Worm (Caenorhabditis elegans) whole organism, early embryonic: ENCODE measurements around the gene unc-6.

Experiments
- aly-1 ChIP-seq: sonication (generic microtip); optimal IDR thresholded peaks from 2 replicates; lab custom pipeline; 2016; ENCODE audit warnings: missing genetic modification characterization, missing compliant biosample characterization
- ama-1 ChIP-seq: fragments of 150-350 bp; optimal IDR thresholded peaks from 2 replicates; lab custom pipeline; 2014
- ets-7 ChIP-seq: sonication (generic microtip); optimal IDR thresholded peaks from 2 replicates; lab custom pipeline; 2016; ENCODE audit warnings: missing genotype, missing genetic modification characterization, missing compliant biosample characterization
- hmbx-1 ChIP-seq: sonication (generic microtip); optimal IDR thresholded peaks from 2 replicates; lab custom pipeline; 2016; ENCODE audit warnings: mild to moderate bottlenecking, missing genetic modification characterization, missing compliant biosample characterization
- hnd-1 ChIP-seq: sonication (generic microtip); optimal IDR thresholded peaks from 2 replicates; lab custom pipeline; 2016; ENCODE audit warnings: missing genetic modification characterization, missing compliant biosample characterization
- pes-1 ChIP-seq: fragments of 200-800 bp; sonication (Bioruptor generic); IDR thresholded peaks from 2 replicates; pipeline ENCODE4 v1.3.6; 2022; ENCODE audit warnings: missing genetic modification reagents, missing genetic modification characterization, missing compliant biosample characterization
- scrt-1 ChIP-seq: fragments of 200-800 bp; sonication (Bioruptor generic); IDR thresholded peaks from 2 replicates; pipeline ENCODE4 v1.3.6; 2022; ENCODE audit warnings: missing genetic modification characterization, missing compliant biosample characterization
- tra-4 ChIP-seq: sonication (generic microtip); optimal IDR thresholded peaks from 2 replicates; lab custom pipeline; 2017; ENCODE audit warnings: missing genetic modification characterization, missing compliant biosample characterization

DNA sequence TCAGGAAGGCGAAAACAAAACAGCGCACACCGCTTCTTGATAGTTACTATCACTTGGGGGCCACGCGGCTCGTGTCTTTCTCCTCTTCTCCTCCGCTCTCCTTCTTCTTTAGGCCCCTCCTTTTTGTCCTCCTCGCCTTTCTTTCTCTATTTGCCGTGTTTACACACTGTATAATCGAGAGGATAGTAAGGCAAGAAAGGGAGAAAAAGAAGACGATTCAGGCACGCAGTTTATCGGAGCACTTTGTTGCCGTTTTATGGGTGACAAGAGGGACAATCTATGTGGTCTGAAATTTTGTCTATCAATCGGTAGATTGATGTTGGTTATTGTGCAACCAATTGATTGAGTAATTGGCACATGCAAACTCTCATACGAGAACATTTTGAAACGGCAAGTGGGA is 42.7 kb downstream of the unc-6 start, which contains the start of gene F14B8.6:
- TF ChIP-seq scrt-1 (GFP tag; lab: Robert Waterston, UW): no peak
- TF ChIP-seq tra-4 (tag; lab: Kevin White, UChicago): no peak
- no peak for TF ChIP-seq ets-7 (tag; lab: Kevin White, UChicago)
- TF ChIP-seq pes-1: no peak
- no peak for TF ChIP-seq hnd-1 (tag; lab: Kevin White, UChicago)
- no peak for TF ChIP-seq hmbx-1
- TF ChIP-seq aly-1 (tag; lab: Kevin White, UChicago): no peak
- TF ChIP-seq ama-1 (lab: Kevin White, UChicago): no peak
